Worm (Caenorhabditis elegans) whole organism, L4/young adult: Measurements from ENCODE around the gene scl-1.

Source experiments
- dao-5 ChIP-seq: sonication (generic microtip); optimal IDR thresholded peaks from 2 replicates; lab custom pipeline; 2016; ENCODE audit warnings: missing genotype, missing genetic modification characterization, moderate library complexity, missing compliant biosample characterization
- him-1 ChIP-seq: sonication (generic microtip); optimal IDR thresholded peaks from 2 replicates; lab custom pipeline; 2016; ENCODE audit warnings: missing genotype, missing genetic modification reagents, missing genetic modification characterization, missing compliant biosample characterization

- TF ChIP-seq him-1 (tag; lab: Kevin White, UChicago), result no peak
- no peak for TF ChIP-seq dao-5 (tag; lab: Kevin White, UChicago)
Observed at ce11 chrIV:13082106-13082505, 26.0 kb downstream of the scl-1 start.
